Fruit fly (Drosophila melanogaster): ENCODE data around the gene Pbp95.
A peak's percentile ranks its signal among the peaks of the same experiment; 100 is the strongest.

The Pbp95 gene

dm6 chr3R:7999530-8000116 is 14.0 kb upstream of the Pbp95 start, which contains the start of gene PIG-H:
Gene PIG-H, plus strand, starts transcription at chr3R:7999832.
- TF ChIP-seq salm (tag; optimal IDR thresholded peaks at IDR 0.05) (no peak), CG2129 (GFP tag; IDR thresholded peaks at IDR 0.05; ENCODE audit: partially characterized antibody) (no peak), YL-1 (GFP tag; optimal IDR thresholded peaks at IDR 0.05) (peak; percentile 74), row (GFP tag; IDR thresholded peaks at IDR 0.05) (peak; percentile 46; the same call in 1 of the 3 replicates), twi (tag; optimal IDR thresholded peaks at IDR 0.05) (no peak), slou (GFP tag; optimal IDR thresholded peaks at IDR 0.05) (no peak), CG6765 (GFP tag; optimal IDR thresholded peaks at IDR 0.05) (no peak), CG9215 (GFP tag; IDR thresholded peaks at IDR 0.05) (no peak), CG6689 (GFP tag; IDR thresholded peaks at IDR 0.05) (peak; percentile 47; the same call in 1 of the 2 replicates), fd102C (GFP tag; optimal IDR thresholded peaks at IDR 0.05) (no peak), CG15514 (GFP tag; optimal IDR thresholded peaks at IDR 0.05) (peak; percentile 5), CG9876 (GFP tag; optimal IDR thresholded peaks at IDR 0.05) (no peak), Hand (GFP tag; optimal IDR thresholded peaks at IDR 0.05) (no peak), CG1647 (GFP tag; optimal IDR thresholded peaks at IDR 0.05) (no peak), tin (GFP tag; optimal IDR thresholded peaks at IDR 0.05) (no peak), bigmax (GFP tag; optimal IDR thresholded peaks at IDR 0.05) (no peak), chif (GFP tag; optimal IDR thresholded peaks at IDR 0.05) (no peak), CG7839 (tag; optimal IDR thresholded peaks at IDR 0.05) (peak; percentile 14), sob (GFP tag; IDR thresholded peaks at IDR 0.05) (no peak), CG10366 (GFP tag; IDR thresholded peaks at IDR 0.05) (no peak), gfzf (GFP tag; optimal IDR thresholded peaks at IDR 0.05) (peak; percentile 73), ftz-f1 (GFP tag; optimal IDR thresholded peaks at IDR 0.05) (no peak), C15 (GFP tag; IDR thresholded peaks at IDR 0.05) (no peak), D19B (GFP tag; optimal IDR thresholded peaks at IDR 0.05) (no peak), CG2116 (GFP tag; optimal IDR thresholded peaks at IDR 0.05) (peak; percentile 24), odd (GFP tag; optimal IDR thresholded peaks at IDR 0.05) (no peak), CG7357 (GFP tag; IDR thresholded peaks at IDR 0.05) (peak; percentile 88), CG2889 (GFP tag; IDR thresholded peaks at IDR 0.05) (no peak), HmgZ (tag; optimal IDR thresholded peaks at IDR 0.05) (no peak), HmgD (GFP tag; optimal IDR thresholded peaks at IDR 0.05) (no peak), sens-2 (GFP tag; IDR thresholded peaks at IDR 0.05) (no peak), Spps (tag; optimal IDR thresholded peaks at IDR 0.05) (no peak), dmrt99B (tag; optimal IDR thresholded peaks at IDR 0.05) (no peak), CG10543 (GFP tag; optimal IDR thresholded peaks at IDR 0.05) (no peak), tap (tag; optimal IDR thresholded peaks at IDR 0.05) (no peak), abd-A (tag; optimal IDR thresholded peaks at IDR 0.05) (no peak), B-H1 (GFP tag; IDR thresholded peaks at IDR 0.05) (no peak), CG12236 (GFP tag; optimal IDR thresholded peaks at IDR 0.05) (no peak), CG13287 (GFP tag; IDR thresholded peaks at IDR 0.05; ENCODE audit: partially characterized antibody) (no peak; the same call in 1 of the 2 replicates), wdn (GFP tag; IDR thresholded peaks at IDR 0.05) (no peak), fru (optimal IDR thresholded peaks at IDR 0.05) (no peak), CG3995 (GFP tag; optimal IDR thresholded peaks at IDR 0.05) (peak; percentile 37), CG15011 (GFP tag; optimal IDR thresholded peaks at IDR 0.05) (no peak), MBD-R2 (GFP tag; IDR thresholded peaks at IDR 0.05) (peak; percentile 56; the same call in 1 of the 2 replicates), CG6791 (GFP tag; IDR thresholded peaks at IDR 0.05; ENCODE audit: partially characterized antibody) (no peak), Nf-YA (GFP tag; IDR thresholded peaks at IDR 0.05) (no peak), eve (GFP tag; optimal IDR thresholded peaks at IDR 0.05) (no peak), CG10979 (tag; optimal IDR thresholded peaks at IDR 0.05) (no peak), Awh (GFP tag; IDR thresholded peaks at IDR 0.05) (no peak), CG8281 (tag; optimal IDR thresholded peaks at IDR 0.05) (no peak), Tbp (GFP tag; optimal IDR thresholded peaks at IDR 0.05) (no peak)

Measured in whole organism, embryonic.